Fruit fly (Drosophila melanogaster) Kc167 (cell line): ENCODE data around the gene Adk2.

Experiments used
- Myc ChIP-seq: fragments of >200 bp; optimal IDR thresholded peaks from 2 replicates; lab custom pipeline; 2017; ENCODE audit warnings: missing external identifiers
- Sin3A ChIP-seq: fragments of >200 bp; optimal IDR thresholded peaks from 2 replicates; lab custom pipeline; 2018; ENCODE audit warnings: missing external identifiers
- h ChIP-seq: fragments of >200 bp; optimal IDR thresholded peaks from 3 replicates; lab custom pipeline; 2018; ENCODE audit warnings: missing external identifiers
- ttk ChIP-seq: sonication (Bioruptor generic); optimal IDR thresholded peaks from 2 replicates; lab custom pipeline; 2017; ENCODE audit warnings: missing external identifiers

- no peak for TF ChIP-seq Sin3A (lab: Kevin White, UChicago)
- TF ChIP-seq Myc (lab: Kevin White, UChicago), result no peak
- TF ChIP-seq h (lab: Kevin White, UChicago), result no peak
- no peak for TF ChIP-seq ttk (lab: Kevin White, UChicago)
Measured at dm6 chr3L:13033361-13033760, 10.9 kb upstream of the Adk2 start.
